Fruit fly (Drosophila melanogaster) whole organism, embryonic: Measurements from ENCODE around the gene Reck.

Source experiments
- CG10147 ChIP-seq: fragments of 200-800 bp; sonication (Bioruptor generic); optimal IDR thresholded peaks from 2 replicates; lab custom pipeline; 2019; ENCODE audit warnings: missing biosample characterization, mild to moderate bottlenecking, missing genetic modification characterization, moderate library complexity
- CG10321 ChIP-seq: fragments of 200-800 bp; sonication (Bioruptor generic); IDR thresholded peaks from 2 replicates; pipeline ENCODE4 v1.3.6; 2022; ENCODE audit warnings: missing biosample characterization, missing genetic modification characterization
- CG10543 ChIP-seq: fragments of 200-800 bp; sonication (Bioruptor generic); optimal IDR thresholded peaks from 3 replicates; lab custom pipeline; 2017; ENCODE audit warnings: missing biosample characterization, mild to moderate bottlenecking, missing genetic modification characterization, moderate library complexity
- CG11456 ChIP-seq: fragments of 200-800 bp; sonication (Bioruptor generic); IDR thresholded peaks from 3 replicates; pipeline ENCODE4 v1.3.6; 2022; ENCODE audit warnings: missing biosample characterization, missing genetic modification characterization
- CG12236 ChIP-seq: fragments of 200-800 bp; sonication (Bioruptor generic); optimal IDR thresholded peaks from 2 replicates; lab custom pipeline; 2016; ENCODE audit warnings: missing biosample characterization, missing genetic modification characterization
- CG13296 ChIP-seq: fragments of 200-800 bp; sonication (Bioruptor generic); optimal IDR thresholded peaks from 3 replicates; lab custom pipeline; 2018; ENCODE audit warnings: missing biosample characterization, mild to moderate bottlenecking, missing genetic modification characterization
- CG13894 ChIP-seq: fragments of 200-800 bp; sonication (Bioruptor generic); optimal IDR thresholded peaks from 3 replicates; lab custom pipeline; 2018; ENCODE audit warnings: missing biosample characterization, mild to moderate bottlenecking, missing genetic modification characterization, moderate library complexity
- CG14014 ChIP-seq: fragments of 200-800 bp; sonication (Bioruptor generic); IDR thresholded peaks from 2 replicates; pipeline ENCODE4 v1.3.6; 2022; ENCODE audit warnings: missing biosample characterization, missing genetic modification characterization
- CG14667 ChIP-seq: fragments of 200-800 bp; sonication (Bioruptor generic); IDR thresholded peaks from 2 replicates; pipeline ENCODE4 v1.3.6; 2022; ENCODE audit warnings: missing biosample characterization, missing genetic modification characterization
- CG15269 ChIP-seq: fragments of 200-800 bp; sonication (Bioruptor generic); optimal IDR thresholded peaks from 2 replicates; lab custom pipeline; 2018; ENCODE audit warnings: missing biosample characterization, mild to moderate bottlenecking, missing genetic modification characterization, moderate library complexity
- CG15601 ChIP-seq: fragments of 200-800 bp; sonication (Bioruptor generic); optimal IDR thresholded peaks from 3 replicates; lab custom pipeline; 2019; ENCODE audit warnings: missing biosample characterization, mild to moderate bottlenecking, missing genetic modification characterization, moderate library complexity
- CG15696 ChIP-seq: fragments of 200-800 bp; sonication (Bioruptor generic); optimal IDR thresholded peaks from 2 replicates; lab custom pipeline; 2019; ENCODE audit warnings: missing biosample characterization, mild to moderate bottlenecking, missing genetic modification characterization, moderate library complexity
- CG16813 ChIP-seq: fragments of 200-800 bp; sonication (Bioruptor generic); IDR thresholded peaks from 3 replicates; pipeline ENCODE4 v1.3.6; 2022; ENCODE audit warnings: missing biosample characterization, missing genetic modification characterization; ENCODE audit not compliant: partially characterized antibody
- CG16815 ChIP-seq: fragments of 200-800 bp; sonication (Bioruptor generic); optimal IDR thresholded peaks from 3 replicates; lab custom pipeline; 2017; ENCODE audit warnings: missing biosample characterization, mild to moderate bottlenecking, missing genetic modification characterization
- CG17829 ChIP-seq: fragments of 200-800 bp; optimal IDR thresholded peaks from 2 replicates; lab custom pipeline; 2019; ENCODE audit warnings: missing biosample characterization, mild to moderate bottlenecking, missing genetic modification characterization, moderate library complexity
- CG18476 ChIP-seq: fragments of 200-800 bp; sonication (Bioruptor generic); optimal IDR thresholded peaks from 2 replicates; lab custom pipeline; 2016; ENCODE audit warnings: missing biosample characterization, mild to moderate bottlenecking, missing genetic modification characterization
- CG2202 ChIP-seq: fragments of 200-800 bp; sonication (Bioruptor generic); optimal IDR thresholded peaks from 2 replicates; lab custom pipeline; 2018; ENCODE audit warnings: missing biosample characterization, mild to moderate bottlenecking, missing genetic modification characterization
- CG2712 ChIP-seq: fragments of 200-800 bp; optimal IDR thresholded peaks from 3 replicates; lab custom pipeline; 2019; ENCODE audit warnings: missing biosample characterization, mild to moderate bottlenecking, missing genetic modification characterization, moderate library complexity
- CG30431 ChIP-seq: fragments of 200-800 bp; sonication (Bioruptor generic); optimal IDR thresholded peaks from 2 replicates; lab custom pipeline; 2017; ENCODE audit warnings: missing biosample characterization, missing genetic modification characterization
- CG4328 ChIP-seq: fragments of 200-800 bp; sonication (Bioruptor generic); optimal IDR thresholded peaks from 3 replicates; lab custom pipeline; 2017; ENCODE audit warnings: missing biosample characterization, missing genetic modification reagents, missing genetic modification characterization
- CG6254 ChIP-seq: fragments of 200-800 bp; sonication (Bioruptor generic); optimal IDR thresholded peaks from 3 replicates; lab custom pipeline; 2017; ENCODE audit warnings: mild to moderate bottlenecking, missing biosample characterization, missing genetic modification reagents, missing genetic modification characterization
- CG6654 ChIP-seq: fragments of 200-800 bp; sonication (Bioruptor generic); optimal IDR thresholded peaks from 2 replicates; lab custom pipeline; 2017; ENCODE audit warnings: missing biosample characterization, mild to moderate bottlenecking, missing genetic modification characterization
- CG8290 ChIP-seq, 3 experiments: fragments of 200-800 bp; sonication (Bioruptor generic); optimal IDR thresholded peaks; 2 replicates each; lab custom pipeline; 2016 to 2019; ENCODE audit warnings: missing biosample characterization in 3 of 3, missing genetic modification characterization in 3 of 3, mild to moderate bottlenecking in 2 of 3, moderate library complexity in 1 of 3
- CG9727 ChIP-seq: fragments of 200-800 bp; sonication (Bioruptor generic); optimal IDR thresholded peaks from 3 replicates; lab custom pipeline; 2017; ENCODE audit warnings: missing biosample characterization, mild to moderate bottlenecking, missing genetic modification characterization
- Chrac-16 ChIP-seq: fragments of 200-800 bp; sonication (Bioruptor generic); optimal IDR thresholded peaks from 3 replicates; lab custom pipeline; 2016; ENCODE audit warnings: missing biosample characterization, missing genetic modification characterization
- Hr3 ChIP-seq: fragments of 200-800 bp; sonication (Bioruptor generic); optimal IDR thresholded peaks from 3 replicates; lab custom pipeline; 2016; ENCODE audit warnings: missing biosample characterization, missing genetic modification characterization
- NFAT ChIP-seq: fragments of 200-800 bp; sonication (Bioruptor generic); IDR thresholded peaks from 2 replicates; pipeline ENCODE4 v1.3.6; 2022; ENCODE audit warnings: missing biosample characterization, missing genetic modification characterization
- Sin3A ChIP-seq: fragments of >200 bp; optimal IDR thresholded peaks from 2 replicates; lab custom pipeline; 2018
- ac ChIP-seq: fragments of 200-800 bp; sonication (Bioruptor generic); optimal IDR thresholded peaks from 3 replicates; lab custom pipeline; 2017; ENCODE audit warnings: missing biosample characterization, mild to moderate bottlenecking, missing genetic modification characterization
- bab2 ChIP-seq: fragments of 200-800 bp; sonication (Bioruptor generic); optimal IDR thresholded peaks from 2 replicates; lab custom pipeline; 2016; ENCODE audit warnings: missing biosample characterization, missing genetic modification characterization
- chif ChIP-seq, 2 experiments: fragments of 200-800 bp; sonication (Bioruptor generic); optimal IDR thresholded peaks; 3 replicates each; lab custom pipeline; 2016; ENCODE audit warnings: missing biosample characterization in 2 of 2, missing genetic modification characterization in 2 of 2
- dmrt99B ChIP-seq: fragments of 200-800 bp; sonication (Bioruptor generic); optimal IDR thresholded peaks from 2 replicates; lab custom pipeline; 2018; ENCODE audit warnings: missing biosample characterization, mild to moderate bottlenecking, missing genetic modification characterization, moderate library complexity
- ewg ChIP-seq: fragments of 200-800 bp; sonication (Bioruptor generic); optimal IDR thresholded peaks from 3 replicates; lab custom pipeline; 2017; ENCODE audit warnings: mild to moderate bottlenecking, missing biosample characterization, missing genetic modification reagents, missing genetic modification characterization
- fd96Cb ChIP-seq: fragments of 200-800 bp; sonication (Bioruptor generic); optimal IDR thresholded peaks from 2 replicates; lab custom pipeline; 2018; ENCODE audit warnings: missing biosample characterization, mild to moderate bottlenecking, missing genetic modification characterization, moderate library complexity
- gem ChIP-seq: fragments of 200-800 bp; sonication (Bioruptor generic); optimal IDR thresholded peaks from 2 replicates; lab custom pipeline; 2019; ENCODE audit warnings: missing biosample characterization, mild to moderate bottlenecking, missing genetic modification characterization, moderate library complexity
- gt ChIP-seq: fragments of 200-800 bp; sonication (Bioruptor generic); IDR thresholded peaks from 2 replicates; pipeline ENCODE4 v1.3.6; 2022; ENCODE audit warnings: missing biosample characterization, missing genetic modification characterization
- knrl ChIP-seq: fragments of 200-800 bp; sonication (Bioruptor generic); IDR thresholded peaks from 3 replicates; pipeline ENCODE4 v1.3.6; 2022; ENCODE audit warnings: missing biosample characterization, missing genetic modification characterization; ENCODE audit not compliant: partially characterized antibody
- mam ChIP-seq: fragments of 200-800 bp; sonication (Bioruptor generic); optimal IDR thresholded peaks from 3 replicates; lab custom pipeline; 2016; ENCODE audit warnings: missing biosample characterization, missing genetic modification characterization
- oc ChIP-seq: fragments of 200-800 bp; sonication (Bioruptor generic); optimal IDR thresholded peaks from 2 replicates; lab custom pipeline; 2018; ENCODE audit warnings: missing biosample characterization, mild to moderate bottlenecking, missing genetic modification characterization, moderate library complexity
- otp ChIP-seq: fragments of 200-800 bp; sonication (Bioruptor generic); IDR thresholded peaks from 3 replicates; pipeline ENCODE4, ENCODE4 v1.3.6; 2022; ENCODE audit warnings: missing biosample characterization, missing genetic modification characterization
- prd ChIP-seq, 3 experiments: fragments of >200 bp in 2 of 3; fragments of 200-800 bp in 1 of 3; sonication (Bioruptor generic) in 1 of 3; optimal IDR thresholded peaks in 2 of 3; IDR thresholded peaks in 1 of 3; 2 replicates in 2 of 3; 3 replicates in 1 of 3; pipeline versions ENCODE4 v1.3.6 to Lab custom; 2017 to 2022; ENCODE audit warnings: missing biosample characterization in 1 of 3, missing genetic modification characterization in 1 of 3
- psq ChIP-seq: fragments of 200-800 bp; sonication (Bioruptor generic); optimal IDR thresholded peaks from 2 replicates; lab custom pipeline; 2017; ENCODE audit warnings: missing biosample characterization, missing genetic modification characterization
- pzg ChIP-seq: fragments of 200-800 bp; sonication (Bioruptor generic); optimal IDR thresholded peaks from 3 replicates; lab custom pipeline; 2018; ENCODE audit warnings: missing biosample characterization, mild to moderate bottlenecking, missing genetic modification characterization, moderate library complexity
- scrt ChIP-seq: fragments of 200-800 bp; sonication (Bioruptor generic); optimal IDR thresholded peaks from 2 replicates; lab custom pipeline; 2018; ENCODE audit warnings: missing biosample characterization, mild to moderate bottlenecking, missing genetic modification characterization, moderate library complexity
- sens-2 ChIP-seq: fragments of 200-800 bp; sonication (Bioruptor generic); IDR thresholded peaks from 2 replicates; pipeline ENCODE4 v1.3.6; 2022; ENCODE audit warnings: missing biosample characterization, missing genetic modification characterization
- seq ChIP-seq: fragments of 200-800 bp; sonication (Bioruptor generic); IDR thresholded peaks from 2 replicates; pipeline ENCODE4 v1.3.6; 2022; ENCODE audit warnings: missing biosample characterization, missing genetic modification characterization
- shn ChIP-seq: fragments of 200-800 bp; sonication (Bioruptor generic); optimal IDR thresholded peaks from 3 replicates; lab custom pipeline; 2016; ENCODE audit warnings: missing biosample characterization, missing genetic modification characterization
- sisA ChIP-seq: fragments of 200-800 bp; sonication (Bioruptor generic); IDR thresholded peaks from 2 replicates; pipeline ENCODE4 v1.3.6; 2022; ENCODE audit warnings: missing biosample characterization, missing genetic modification characterization
- zf30C ChIP-seq: fragments of 200-800 bp; sonication (Bioruptor generic); optimal IDR thresholded peaks from 3 replicates; lab custom pipeline; 2018; ENCODE audit warnings: missing biosample characterization, mild to moderate bottlenecking, missing genetic modification characterization

Gene Reck

dm6 chr3L:14971893-14972624 is 41.8 kb downstream of the Reck start (continued):
- TF ChIP-seq CG15601 (tag; lab: Kevin White, UChicago): no peak
- TF ChIP-seq CG14667 (GFP tag; lab: Robert Waterston, UW): no peak
- no peak for TF ChIP-seq mam (GFP tag; lab: Kevin White, UChicago)
- peak; percentile 35 for TF ChIP-seq shn
- no peak for TF ChIP-seq CG4328 (GFP tag; lab: Kevin White, UChicago)
- TF ChIP-seq chif (GFP tag; optimal IDR thresholded peaks at IDR 0.05; lab: Kevin White, UChicago): peak in 1 of 2 experiments; percentile 65
- TF ChIP-seq knrl: no peak
- peak; percentile 8 for TF ChIP-seq fd96Cb (tag; lab: Kevin White, UChicago)
- no peak for TF ChIP-seq ewg (GFP tag; lab: Kevin White, UChicago)
- TF ChIP-seq prd (optimal IDR thresholded peaks at IDR 0.05; lab: Kevin White, UChicago): no peak
- TF ChIP-seq prd (GFP tag; IDR thresholded peaks at IDR 0.05; lab: Robert Waterston, UW): peak; percentile 62; the same call in 2 of the 3 replicates
- no peak for TF ChIP-seq CG6654
- TF ChIP-seq psq (GFP tag; lab: Kevin White, UChicago): no peak
- no peak for TF ChIP-seq CG13296 (GFP tag; lab: Kevin White, UChicago)
- TF ChIP-seq CG10321 (GFP tag; lab: Robert Waterston, UW): no peak
- TF ChIP-seq scrt (GFP tag; lab: Kevin White, UChicago): no peak
- TF ChIP-seq pzg (GFP tag; lab: Kevin White, UChicago): no peak
- no peak for TF ChIP-seq Hr3 (GFP tag; lab: Kevin White, UChicago)
- no peak for TF ChIP-seq bab2 (GFP tag; lab: Kevin White, UChicago)
- TF ChIP-seq ac: peak; percentile 42
- no peak for TF ChIP-seq CG18476 (GFP tag; lab: Kevin White, UChicago)
- TF ChIP-seq CG10147: no peak
- peak; percentile 27 for TF ChIP-seq gem (tag; lab: Kevin White, UChicago)
- peak; percentile 16 for TF ChIP-seq CG2712
- no peak for TF ChIP-seq CG13894 (tag; lab: Kevin White, UChicago)
- no peak for TF ChIP-seq CG14014 (GFP tag; lab: Robert Waterston, UW)
- TF ChIP-seq CG8290 (GFP tag; optimal IDR thresholded peaks at IDR 0.05; lab: Kevin White, UChicago): no peak
- no peak for TF ChIP-seq CG8290 (tag; optimal IDR thresholded peaks at IDR 0.05; lab: Kevin White, UChicago)
- peak; percentile 33 for TF ChIP-seq CG30431 (GFP tag; lab: Kevin White, UChicago)
- TF ChIP-seq CG15269 (tag; lab: Kevin White, UChicago): no peak
- TF ChIP-seq dmrt99B (tag; lab: Kevin White, UChicago): no peak
- TF ChIP-seq CG17829: peak; percentile 41
- no peak for TF ChIP-seq gt (GFP tag; lab: Robert Waterston, UW)
- TF ChIP-seq CG6254 (GFP tag; lab: Kevin White, UChicago): no peak
- TF ChIP-seq CG16815 (GFP tag; lab: Kevin White, UChicago): peak; percentile 49
- peak; percentile 88 for TF ChIP-seq CG15696
- no peak for TF ChIP-seq NFAT (GFP tag; lab: Robert Waterston, UW)
- TF ChIP-seq CG12236 (GFP tag; lab: Kevin White, UChicago): no peak
- no peak for TF ChIP-seq CG11456 (GFP tag; lab: Robert Waterston, UW)
- no peak for TF ChIP-seq zf30C
- TF ChIP-seq oc (tag; lab: Kevin White, UChicago): peak; percentile 18
- TF ChIP-seq CG9727 (GFP tag; lab: Kevin White, UChicago): peak; percentile 56
- no peak for TF ChIP-seq otp
- TF ChIP-seq CG10543 (GFP tag; lab: Kevin White, UChicago): no peak
- TF ChIP-seq Sin3A (lab: Kevin White, UChicago): no peak
- peak; percentile 39 for TF ChIP-seq Chrac-16 (GFP tag; lab: Kevin White, UChicago)
- TF ChIP-seq sisA (GFP tag; lab: Robert Waterston, UW): no peak
- TF ChIP-seq sens-2 (GFP tag; lab: Robert Waterston, UW): no peak
- TF ChIP-seq CG16813 (GFP tag; lab: Robert Waterston, UW): no peak
- no peak for TF ChIP-seq seq
- TF ChIP-seq CG2202: peak; percentile 18
